Worm (Caenorhabditis elegans): Measurements from ENCODE around the gene F09E5.14.

Gene F09E5.14

DNA sequence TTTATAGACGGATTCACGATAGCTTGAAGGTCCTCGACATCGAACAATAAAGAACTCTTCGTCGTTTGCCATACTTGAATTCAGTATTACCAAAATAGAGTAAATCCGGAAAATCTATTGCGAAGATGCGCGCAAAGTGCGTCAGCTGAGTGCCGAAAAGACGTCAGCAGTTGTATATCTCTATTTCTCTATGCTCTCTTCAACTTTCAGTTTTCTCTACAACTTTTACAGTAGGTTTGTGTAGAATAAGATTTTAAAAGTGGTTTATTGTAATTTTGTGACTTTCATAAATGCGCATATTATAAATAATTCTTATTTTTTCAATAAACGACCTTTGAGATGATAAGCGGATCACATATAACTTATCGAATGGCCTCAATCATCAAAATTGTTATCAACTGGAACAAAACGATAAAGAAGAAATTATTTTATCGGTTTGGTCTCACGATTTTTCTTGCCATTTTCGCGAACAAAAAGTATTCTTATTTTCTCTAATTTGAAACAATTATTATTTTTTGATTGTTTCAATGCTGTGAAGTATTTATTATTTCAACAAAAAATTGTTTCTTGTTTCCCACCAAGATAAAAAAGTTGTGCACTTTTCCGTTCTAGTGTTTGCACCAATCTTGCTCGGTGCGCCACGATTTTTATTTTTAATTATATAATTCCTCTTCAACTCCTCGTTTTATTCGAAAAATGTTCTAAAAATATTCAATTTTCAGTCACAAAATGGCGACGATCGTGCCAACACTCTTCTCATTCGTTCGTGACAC is 28.8 kb upstream of the F09E5.14 start, which contains the start of the genes agt-2 and F09E5.3 (continued):
- TF ChIP-seq C06A6.2 (GFP tag; conservative IDR thresholded peaks at IDR 0.05) (peak; percentile 75; the same call in 1 of the 2 replicates), ztf-28 (GFP tag; IDR thresholded peaks at IDR 0.05) (no peak), mel-28 (tag; optimal IDR thresholded peaks at IDR 0.05; ENCODE audit: borderline replicate concordance) (no peak), hsf-1 (GFP tag; IDR thresholded peaks at IDR 0.05) (no peak), Y67H2A.10 (GFP tag; conservative IDR thresholded peaks at IDR 0.05) (no peak), lir-1 (GFP tag; conservative IDR thresholded peaks at IDR 0.05) (peak; percentile 67), B0035.1 (tag; optimal IDR thresholded peaks at IDR 0.05) (no peak), athp-1 (tag; optimal IDR thresholded peaks at IDR 0.05) (peak; percentile 37), lsy-27 (tag; optimal IDR thresholded peaks at IDR 0.05; ENCODE audit: borderline replicate concordance, insufficient read depth) (no peak), hmg-20 (GFP tag; IDR thresholded peaks at IDR 0.05) (peak; percentile 50; the same call in 1 of the 2 replicates), ama-1 (optimal IDR thresholded peaks at IDR 0.05) (no peak), ama-1 (GFP tag; optimal IDR thresholded peaks at IDR 0.05) (no peak), nfyb-1 (GFP tag; IDR thresholded peaks at IDR 0.05) (peak; percentile 77), somi-1 (GFP tag; optimal IDR thresholded peaks at IDR 0.05) (peak; percentile 19), efl-1 (GFP tag; optimal IDR thresholded peaks at IDR 0.05) (peak; percentile 40), aptf-3 (GFP tag; IDR thresholded peaks at IDR 0.05) (no peak), lin-40 (tag; optimal IDR thresholded peaks at IDR 0.05) (peak; percentile 92), lin-54 (GFP tag; optimal IDR thresholded peaks at IDR 0.05) (peak; percentile 87), mcd-1 (GFP tag; IDR thresholded peaks at IDR 0.05) (peak; percentile 82), madf-6 (GFP tag; IDR thresholded peaks at IDR 0.05) (peak; percentile 82), ztf-18 (tag; optimal IDR thresholded peaks at IDR 0.05) (peak; percentile 96), bed-1 (GFP tag; IDR thresholded peaks at IDR 0.05) (no peak), ZK185.1 (tag; optimal IDR thresholded peaks at IDR 0.05; ENCODE audit: poor library complexity, severe bottlenecking) (peak; percentile 84), D2030.7 (GFP tag; IDR thresholded peaks at IDR 0.05) (0 out of 2 replicates have a peak, but pooled peaks have one; percentile 55), fkh-3 (tag; optimal IDR thresholded peaks at IDR 0.05) (no peak)

DNA sequence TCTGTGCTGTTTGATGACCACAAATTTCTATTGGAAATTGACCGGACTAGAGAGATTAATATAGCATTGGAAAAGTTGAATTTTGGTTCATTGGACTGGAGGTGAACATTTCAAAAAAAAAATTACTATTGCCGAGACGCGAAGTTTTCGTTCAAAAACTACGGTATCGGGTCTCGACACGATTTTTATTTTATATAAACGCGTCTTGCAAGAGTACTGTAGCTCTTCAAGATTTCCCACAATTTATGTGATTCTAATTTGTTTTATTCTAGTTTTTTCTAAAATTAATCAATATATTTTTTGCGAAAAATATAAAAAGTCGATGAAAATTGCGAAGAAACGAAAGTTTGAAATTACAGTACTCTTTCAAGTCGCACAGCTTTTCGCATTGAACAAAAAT is 26.0 kb upstream of the F09E5.14 start, which contains the start of gene F09E5.12:
TSS of gene F09E5.12 (minus strand) at position 101 of the 400 bp plus-strand sequence.
- no peak for TF ChIP-seq F39B2.1 (GFP tag; IDR thresholded peaks at IDR 0.05)

DNA sequence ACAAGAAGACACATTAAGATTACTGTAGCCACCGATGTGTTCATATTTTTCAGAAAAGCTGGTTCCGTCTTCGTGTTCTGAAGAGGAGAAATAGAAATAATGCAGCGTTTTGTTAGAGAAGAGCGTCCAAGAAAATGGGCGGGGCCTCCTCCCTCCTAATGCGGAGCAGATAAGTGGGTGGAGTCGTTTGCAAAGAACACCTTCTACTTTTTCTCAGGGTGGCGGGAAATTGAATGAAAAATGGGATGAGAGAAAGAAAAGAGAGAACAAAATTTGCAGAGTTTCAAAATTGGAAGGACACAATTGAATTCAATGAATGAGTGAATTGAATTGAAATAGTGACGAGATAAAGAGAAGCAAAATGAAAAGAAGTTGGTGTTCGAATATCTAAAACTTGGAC is 21.0 kb upstream of the F09E5.14 start, which contains the start of gene F09E5.16:
TSS of gene F09E5.16 (minus strand) at position 101 of the 400 bp plus-strand sequence.
- TF ChIP-seq mel-28 (tag; optimal IDR thresholded peaks at IDR 0.05; ENCODE audit: borderline replicate concordance) = no peak
- no peak for TF ChIP-seq attf-6 (GFP tag; IDR thresholded peaks at IDR 0.05)
- no peak for TF ChIP-seq nhr-80 (tag; optimal IDR thresholded peaks at IDR 0.05)
- no peak for TF ChIP-seq lin-40 (tag; optimal IDR thresholded peaks at IDR 0.05)
- no peak for TF ChIP-seq pha-4 (tag; optimal IDR thresholded peaks at IDR 0.05)
- no peak for TF ChIP-seq C06A6.2 (GFP tag; conservative IDR thresholded peaks at IDR 0.05)
- TF ChIP-seq F10E7.11 (tag; optimal IDR thresholded peaks at IDR 0.05) = no peak
- TF ChIP-seq egl-18 (GFP tag; IDR thresholded peaks at IDR 0.05) = no peak
- TF ChIP-seq madf-3 (GFP tag; IDR thresholded peaks at IDR 0.05) = no peak

DNA sequence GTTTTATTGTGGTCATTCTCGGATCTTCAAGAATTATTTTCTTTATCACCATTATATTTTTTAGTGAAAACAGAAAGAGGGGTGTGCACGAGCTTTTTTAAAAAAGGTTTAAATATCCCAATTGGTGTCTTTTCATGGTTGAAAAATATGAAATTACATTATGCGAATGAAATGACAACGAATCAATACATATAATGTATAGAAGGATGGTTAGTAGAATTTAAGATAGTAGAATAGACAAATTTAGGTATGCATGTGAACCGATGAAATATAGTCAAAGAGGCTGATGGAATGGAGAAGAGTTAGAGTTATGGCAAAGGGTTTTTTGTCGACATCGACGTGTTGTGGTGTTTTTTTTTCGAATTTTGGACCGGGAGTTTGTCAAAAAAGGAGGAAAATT is 19.8 kb upstream of the F09E5.14 start:
- TF ChIP-seq F55B11.4 (tag; optimal IDR thresholded peaks at IDR 0.05; ENCODE audit: borderline replicate concordance, insufficient read depth) = no peak

All from whole organism, young adult.